Fruit fly (Drosophila melanogaster) whole organism, prepupa: Measurements from ENCODE around the gene Gr97a.

ENCODE experiments used
- Blimp-1 ChIP-seq: fragments of 200-800 bp; sonication (Bioruptor generic); optimal IDR thresholded peaks from 3 replicates; lab custom pipeline; 2017; ENCODE audit warnings: missing biosample characterization, missing genetic modification characterization, mild to moderate bottlenecking, moderate library complexity, missing genetic modification reagents
- CG10631 ChIP-seq: fragments of 200-800 bp; sonication (Bioruptor generic); optimal IDR thresholded peaks from 2 replicates; lab custom pipeline; 2016; ENCODE audit warnings: missing biosample characterization, missing genetic modification characterization
- CG10669 ChIP-seq: fragments of 200-800 bp; sonication (Bioruptor generic); optimal IDR thresholded peaks from 3 replicates; lab custom pipeline; 2018; ENCODE audit warnings: missing biosample characterization, mild to moderate bottlenecking, missing genetic modification characterization, moderate library complexity
- CG11294 ChIP-seq: fragments of 200-800 bp; sonication (Bioruptor generic); IDR thresholded peaks from 2 replicates; pipeline ENCODE4 v1.3.6; 2022; ENCODE audit warnings: missing biosample characterization, missing genetic modification characterization
- CG11902 ChIP-seq: fragments of 200-800 bp; sonication (Bioruptor generic); optimal IDR thresholded peaks from 3 replicates; lab custom pipeline; 2016; ENCODE audit warnings: missing biosample characterization, missing genetic modification characterization
- CG16779 ChIP-seq: fragments of 200-800 bp; sonication (Bioruptor generic); optimal IDR thresholded peaks from 3 replicates; lab custom pipeline; 2017; ENCODE audit warnings: missing biosample characterization, mild to moderate bottlenecking, missing genetic modification characterization
- CG31627 ChIP-seq: fragments of 200-800 bp; sonication (Bioruptor generic); optimal IDR thresholded peaks from 3 replicates; lab custom pipeline; 2016; ENCODE audit warnings: missing biosample characterization, missing genetic modification characterization
- CG32006 ChIP-seq: fragments of 200-800 bp; sonication (Bioruptor generic); optimal IDR thresholded peaks from 3 replicates; lab custom pipeline; 2017; ENCODE audit warnings: missing biosample characterization, mild to moderate bottlenecking, missing genetic modification characterization
- CG34406 ChIP-seq: fragments of 200-800 bp; sonication (Bioruptor generic); optimal IDR thresholded peaks from 3 replicates; lab custom pipeline; 2016; ENCODE audit warnings: missing biosample characterization, missing genetic modification characterization
- CG6276 ChIP-seq: fragments of 200-800 bp; sonication (Bioruptor generic); optimal IDR thresholded peaks from 2 replicates; lab custom pipeline; 2017; ENCODE audit warnings: missing biosample characterization, mild to moderate bottlenecking, missing genetic modification characterization
- CG6808 ChIP-seq: fragments of 200-800 bp; sonication (Bioruptor generic); optimal IDR thresholded peaks from 3 replicates; lab custom pipeline; 2017; ENCODE audit warnings: missing biosample characterization, missing genetic modification characterization, mild to moderate bottlenecking, moderate library complexity, missing genetic modification reagents
- CG7368 ChIP-seq: fragments of 200-800 bp; sonication (Bioruptor generic); optimal IDR thresholded peaks from 3 replicates; lab custom pipeline; 2016; ENCODE audit warnings: missing biosample characterization, missing genetic modification characterization
- CG8632 ChIP-seq: fragments of 200-800 bp; sonication (Bioruptor generic); optimal IDR thresholded peaks from 3 replicates; lab custom pipeline; 2016; ENCODE audit warnings: missing biosample characterization, missing genetic modification characterization
- CG9139 ChIP-seq: fragments of 200-800 bp; sonication (Bioruptor generic); optimal IDR thresholded peaks from 3 replicates; lab custom pipeline; 2017; ENCODE audit warnings: missing biosample characterization, mild to moderate bottlenecking, missing genetic modification characterization
- Eip75B ChIP-seq: fragments of 200-800 bp; sonication (Bioruptor generic); optimal IDR thresholded peaks from 3 replicates; lab custom pipeline; 2016; ENCODE audit warnings: missing biosample characterization, missing genetic modification characterization
- Eip78C ChIP-seq: fragments of 200-800 bp; sonication (Bioruptor generic); peaks from one replicate; lab custom pipeline; 2016; ENCODE audit warnings: missing biosample characterization, missing genetic modification characterization
- Eip93F ChIP-seq: fragments of 200-800 bp; sonication (Bioruptor generic); optimal IDR thresholded peaks from 2 replicates; lab custom pipeline; 2016; ENCODE audit warnings: missing biosample characterization, mild to moderate bottlenecking, missing genetic modification characterization
- Ets21C ChIP-seq: fragments of 200-800 bp; sonication (Bioruptor generic); optimal IDR thresholded peaks from 3 replicates; lab custom pipeline; 2016; ENCODE audit warnings: missing biosample characterization, missing genetic modification characterization
- Ets96B ChIP-seq: fragments of 200-800 bp; optimal IDR thresholded peaks from 2 replicates; lab custom pipeline; 2019; ENCODE audit warnings: missing biosample characterization, mild to moderate bottlenecking, missing genetic modification characterization, moderate library complexity
- Gug ChIP-seq: fragments of 200-800 bp; sonication (Bioruptor generic); IDR thresholded peaks from 2 replicates; pipeline ENCODE4 v1.3.6; 2022; ENCODE audit warnings: missing biosample characterization, missing genetic modification characterization
- Hr38 ChIP-seq: sonication (Bioruptor generic); optimal IDR thresholded peaks from 2 replicates; lab custom pipeline; 2016; ENCODE audit warnings: missing biosample characterization, missing genetic modification characterization
- Hr4 ChIP-seq: fragments of 200-800 bp; sonication (Bioruptor generic); optimal IDR thresholded peaks from 3 replicates; lab custom pipeline; 2016; ENCODE audit warnings: missing biosample characterization, missing genetic modification characterization
- Sox102F ChIP-seq: fragments of 200-800 bp; sonication (Bioruptor generic); optimal IDR thresholded peaks from 2 replicates; lab custom pipeline; 2016; ENCODE audit warnings: missing biosample characterization, mild to moderate bottlenecking, missing genetic modification characterization
- Sox14 ChIP-seq: fragments of 200-800 bp; sonication (Bioruptor generic); optimal IDR thresholded peaks from 3 replicates; lab custom pipeline; 2016; ENCODE audit warnings: missing biosample characterization, missing genetic modification characterization
- Sox15 ChIP-seq: fragments of 200-800 bp; sonication (Bioruptor generic); optimal IDR thresholded peaks from 3 replicates; lab custom pipeline; 2016; ENCODE audit warnings: missing biosample characterization, missing genetic modification characterization
- achi ChIP-seq: fragments of 200-800 bp; sonication (Bioruptor generic); optimal IDR thresholded peaks from 3 replicates; lab custom pipeline; 2016; ENCODE audit warnings: missing biosample characterization, missing genetic modification characterization
- cyc ChIP-seq: fragments of 200-800 bp; sonication (Bioruptor generic); optimal IDR thresholded peaks from 3 replicates; lab custom pipeline; 2016; ENCODE audit warnings: missing biosample characterization, missing genetic modification characterization
- dac ChIP-seq: fragments of 200-800 bp; sonication (Bioruptor generic); optimal IDR thresholded peaks from 2 replicates; lab custom pipeline; 2017; ENCODE audit warnings: missing biosample characterization, mild to moderate bottlenecking, missing genetic modification characterization
- dsx ChIP-seq: fragments of 200-800 bp; optimal IDR thresholded peaks from 3 replicates; lab custom pipeline; 2019; ENCODE audit warnings: missing biosample characterization, mild to moderate bottlenecking, missing genetic modification characterization, moderate library complexity; ENCODE audit not compliant: poor library complexity, severe bottlenecking
- eg ChIP-seq: fragments of 200-800 bp; sonication (Bioruptor generic); IDR thresholded peaks from 3 replicates; pipeline ENCODE4 v1.3.6; 2022; ENCODE audit warnings: missing biosample characterization, missing genetic modification characterization
- esn ChIP-seq: fragments of 200-800 bp; sonication (Bioruptor generic); optimal IDR thresholded peaks from 2 replicates; lab custom pipeline; 2016; ENCODE audit warnings: missing biosample characterization, mild to moderate bottlenecking, missing genetic modification characterization, moderate library complexity
- fd59A ChIP-seq: fragments of 200-800 bp; sonication (Bioruptor generic); optimal IDR thresholded peaks from 2 replicates; lab custom pipeline; 2017; ENCODE audit warnings: missing biosample characterization, mild to moderate bottlenecking, missing genetic modification characterization, missing genetic modification reagents
- fd85E ChIP-seq: fragments of 200-800 bp; sonication (Bioruptor generic); optimal IDR thresholded peaks from 3 replicates; lab custom pipeline; 2016; ENCODE audit warnings: missing biosample characterization, missing genetic modification characterization
- fkh ChIP-seq: fragments of 200-800 bp; sonication (Bioruptor generic); optimal IDR thresholded peaks from 3 replicates; lab custom pipeline; 2017; ENCODE audit warnings: missing biosample characterization, mild to moderate bottlenecking, missing genetic modification characterization, moderate library complexity
- lz ChIP-seq: fragments of 200-800 bp; sonication (Bioruptor generic); optimal IDR thresholded peaks from 3 replicates; lab custom pipeline; 2016; ENCODE audit warnings: missing biosample characterization, missing genetic modification characterization
- net ChIP-seq: fragments of 200-800 bp; sonication (Bioruptor generic); optimal IDR thresholded peaks from 3 replicates; lab custom pipeline; 2016; ENCODE audit warnings: missing biosample characterization, missing genetic modification characterization
- salr ChIP-seq, 2 experiments: fragments of 200-800 bp; sonication (Bioruptor generic); optimal IDR thresholded peaks; 3 replicates each; lab custom pipeline; 2016 to 2018; ENCODE audit warnings: missing biosample characterization in 2 of 2, missing genetic modification characterization in 2 of 2, mild to moderate bottlenecking in 1 of 2
- spab ChIP-seq: fragments of 200-800 bp; sonication (Bioruptor generic); optimal IDR thresholded peaks from 2 replicates; lab custom pipeline; 2017; ENCODE audit warnings: missing biosample characterization, mild to moderate bottlenecking, missing genetic modification characterization, missing genetic modification reagents
- ss ChIP-seq, 2 experiments: fragments of 200-800 bp; sonication (Bioruptor generic); optimal IDR thresholded peaks; 2 replicates in 1 of 2; 3 replicates in 1 of 2; lab custom pipeline; 2017 to 2018; ENCODE audit warnings: mild to moderate bottlenecking in 2 of 2, missing biosample characterization in 2 of 2, missing genetic modification characterization in 2 of 2, moderate library complexity in 1 of 2
- svp ChIP-seq: fragments of 200-800 bp; sonication (Bioruptor generic); peaks from one replicate; lab custom pipeline; 2016; ENCODE audit warnings: missing biosample characterization, missing genetic modification characterization
- topi ChIP-seq: fragments of 200-800 bp; sonication (Bioruptor generic); optimal IDR thresholded peaks from 3 replicates; lab custom pipeline; 2016; ENCODE audit warnings: missing biosample characterization, missing genetic modification characterization
- vri ChIP-seq: fragments of 200-800 bp; sonication (Bioruptor generic); optimal IDR thresholded peaks from 3 replicates; lab custom pipeline; 2016; ENCODE audit warnings: missing biosample characterization, mild to moderate bottlenecking, missing genetic modification characterization

The Gr97a gene

DNA sequence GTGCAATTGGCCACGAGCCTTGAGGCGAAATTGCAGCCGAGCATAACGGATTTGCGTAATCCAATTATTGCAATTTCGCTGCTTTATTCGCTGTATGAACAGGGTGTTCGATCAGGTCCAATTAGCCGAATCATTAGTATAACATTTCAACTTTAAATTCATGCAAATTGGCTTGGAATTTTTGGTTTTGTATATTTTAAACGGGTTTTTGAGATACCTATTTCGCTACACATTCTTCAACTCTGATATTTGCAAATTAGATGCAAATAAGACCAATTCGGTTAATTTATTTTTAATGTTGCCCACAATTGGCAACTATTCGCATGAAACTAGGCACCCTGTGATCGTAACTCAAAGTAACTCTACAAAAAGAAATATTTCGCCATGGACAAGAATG lies 12.8 kb downstream of the Gr97a start (continued):
- TF ChIP-seq Eip93F (no peak), Sox15 (GFP tag; lab: Kevin White, UChicago) (peak; percentile 88), CG16779 (tag; lab: Kevin White, UChicago) (peak; percentile 64), dac (GFP tag; lab: Kevin White, UChicago) (peak; percentile 95), Hr4 (GFP tag; lab: Kevin White, UChicago) (peak; percentile 97), CG10631 (peak; percentile 78), net (peak; percentile 95), CG34406 (peak; percentile 65), Ets96B (tag; lab: Kevin White, UChicago) (peak; percentile 91), vri (GFP tag; lab: Kevin White, UChicago) (no peak), eg (peak; percentile 93), salr (GFP tag; optimal IDR thresholded peaks at IDR 0.05; lab: Kevin White, UChicago) (peak; percentile 93 to 97), Sox14 (GFP tag; lab: Kevin White, UChicago) (peak; percentile 93), svp (GFP tag; lab: Kevin White, UChicago) (peak; percentile 84), CG11294 (GFP tag; lab: Robert Waterston, UW) (peak; percentile 89), Hr38 (GFP tag; lab: Kevin White, UChicago) (peak; percentile 73), fd85E (peak; percentile 83), lz (GFP tag; lab: Kevin White, UChicago) (peak; percentile 77), cyc (GFP tag; lab: Kevin White, UChicago) (peak; percentile 73), Sox102F (GFP tag; lab: Kevin White, UChicago) (no peak), Eip75B (peak; percentile 83), spab (GFP tag; lab: Kevin White, UChicago) (peak; percentile 77), Gug (GFP tag; lab: Robert Waterston, UW) (peak; percentile 87), CG7368 (GFP tag; lab: Kevin White, UChicago) (peak; percentile 94)

DNA sequence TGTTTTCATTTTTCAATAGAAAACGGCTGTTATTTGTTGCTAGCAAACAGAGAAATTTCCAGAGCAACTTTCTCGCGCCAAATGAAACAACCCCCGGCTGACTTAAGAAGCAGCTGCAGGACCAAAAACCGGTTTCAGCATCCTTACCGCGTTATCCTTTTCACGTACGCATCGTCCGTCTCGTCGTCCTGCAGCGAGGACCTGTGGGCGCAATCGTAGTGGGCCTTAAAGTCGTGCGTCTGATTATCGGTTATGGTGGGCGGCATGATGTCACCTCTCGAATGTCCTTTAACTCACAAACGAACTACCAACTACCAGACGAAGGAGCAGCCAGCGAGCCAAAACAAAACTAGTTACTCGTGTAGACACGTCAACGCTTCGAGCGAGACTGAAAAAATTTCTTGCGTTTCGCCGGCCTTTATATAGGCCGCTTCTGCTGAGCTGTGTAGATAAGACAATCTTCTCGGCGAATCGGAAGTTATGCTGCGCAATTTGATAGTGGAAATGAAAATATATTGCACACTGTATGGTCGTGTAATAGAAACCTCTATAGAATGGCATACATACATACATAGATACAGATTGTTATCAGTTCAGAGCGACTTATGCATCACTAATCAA lies 13.3 kb downstream of the Gr97a start:
- TF ChIP-seq dsx (GFP tag; lab: Kevin White, UChicago) (no peak), CG16779 (tag; lab: Kevin White, UChicago) (no peak), CG34406 (no peak), dac (GFP tag; lab: Kevin White, UChicago) (no peak)

DNA sequence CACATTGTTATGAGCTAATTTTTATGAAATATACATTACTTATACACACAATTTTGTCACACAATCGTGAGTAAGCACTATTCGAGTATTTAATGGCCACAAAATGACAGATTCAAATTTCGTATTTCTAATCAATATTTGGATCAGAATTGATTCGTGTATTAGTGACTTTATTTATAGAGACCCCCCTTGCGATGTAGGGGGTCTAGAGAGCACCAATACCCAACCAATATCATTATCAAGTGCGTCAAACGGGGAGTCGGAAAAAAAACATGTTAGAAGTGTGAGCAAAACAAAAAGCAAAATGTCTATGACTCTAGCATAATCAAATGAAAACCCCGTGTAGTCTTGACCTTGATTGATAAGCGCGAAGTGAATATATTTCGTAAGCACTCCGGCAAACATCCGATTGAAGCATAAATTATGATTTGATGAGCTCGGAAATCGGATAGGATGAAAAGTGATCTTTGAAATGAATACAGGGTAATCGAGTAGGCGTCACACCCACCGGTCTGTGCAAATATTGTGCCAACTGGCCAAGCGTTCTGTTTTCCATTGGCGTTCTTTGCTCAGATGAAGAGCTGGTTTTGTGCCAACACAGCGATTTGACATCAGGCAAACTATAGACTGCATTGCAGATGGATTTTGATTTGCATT lies 14.0 kb downstream of the Gr97a start:
- TF ChIP-seq fkh (GFP tag; lab: Kevin White, UChicago) (peak; percentile 61), CG31627 (GFP tag; lab: Kevin White, UChicago) (no peak), achi (GFP tag; lab: Kevin White, UChicago) (no peak)

DNA sequence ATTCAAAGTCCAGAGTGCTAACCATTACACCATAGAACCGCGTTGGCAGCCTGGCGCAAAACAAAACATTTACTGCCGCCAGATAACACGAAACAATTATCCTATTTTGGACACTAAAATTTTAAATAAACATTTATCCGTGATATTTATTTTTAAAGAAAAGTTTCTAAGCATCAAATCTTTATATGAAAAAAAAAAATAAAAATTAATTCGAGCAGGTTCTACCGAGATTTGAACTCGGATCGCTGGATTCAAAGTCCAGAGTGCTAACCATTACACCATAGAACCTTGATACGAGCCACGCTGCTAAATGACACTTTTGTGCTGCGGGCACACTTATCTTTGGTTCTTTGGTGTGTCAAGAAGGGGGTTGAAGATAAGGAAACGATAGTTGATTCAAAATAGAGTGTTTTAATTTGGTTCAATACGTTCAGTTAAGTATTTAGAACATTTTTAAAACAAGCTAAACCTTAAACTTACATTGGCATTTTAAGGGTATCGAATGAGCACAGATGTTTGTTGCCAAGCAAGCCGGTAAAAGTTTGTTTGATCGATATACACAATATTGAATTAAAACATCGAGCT lies 18.9 kb downstream of the Gr97a start, which contains the start of gene Spag1:
Gene Spag1, plus strand, starts transcription at position 535 of the 585 bp plus-strand sequence.
- peak; percentile 33 for TF ChIP-seq CG10669
- peak; percentile 76 for TF ChIP-seq CG9139 (GFP tag; lab: Kevin White, UChicago)
- TF ChIP-seq fkh (GFP tag; lab: Kevin White, UChicago): no peak
- TF ChIP-seq Eip78C (GFP tag; lab: Kevin White, UChicago): peak; percentile 86
- peak; percentile 53 for TF ChIP-seq CG16779 (tag; lab: Kevin White, UChicago)
- TF ChIP-seq spab (GFP tag; lab: Kevin White, UChicago): peak; percentile 0
- TF ChIP-seq eg: no peak
- no peak for TF ChIP-seq Hr38 (GFP tag; lab: Kevin White, UChicago)
- peak; percentile 71 to 80 for TF ChIP-seq ss (GFP tag; optimal IDR thresholded peaks at IDR 0.05; lab: Kevin White, UChicago)
- no peak for TF ChIP-seq CG8632
- peak; percentile 70 for TF ChIP-seq Eip93F
- peak; percentile 2 for TF ChIP-seq Sox14 (GFP tag; lab: Kevin White, UChicago)
- no peak for TF ChIP-seq Blimp-1
- no peak for TF ChIP-seq Ets21C (GFP tag; lab: Kevin White, UChicago)
- peak; percentile 27 for TF ChIP-seq topi (GFP tag; lab: Kevin White, UChicago)
- peak; percentile 48 for TF ChIP-seq esn (GFP tag; lab: Kevin White, UChicago)
- TF ChIP-seq CG6276 (GFP tag; lab: Kevin White, UChicago): peak; percentile 72
- TF ChIP-seq dsx (GFP tag; lab: Kevin White, UChicago): no peak
- no peak for TF ChIP-seq CG31627 (GFP tag; lab: Kevin White, UChicago)
- TF ChIP-seq CG32006 (GFP tag; lab: Kevin White, UChicago): no peak
- TF ChIP-seq fd59A (GFP tag; lab: Kevin White, UChicago): no peak
- TF ChIP-seq CG6808 (GFP tag; lab: Kevin White, UChicago): peak; percentile 71
- TF ChIP-seq CG11902: no peak
